Worm (Caenorhabditis elegans): ENCODE results near the gene chil-21.
"Not testable (repeated sequence)": the region's sequence is repeated elsewhere in the genome, so short reads cannot be mapped to it uniquely, and the experiment has no call there.

The chil-21 gene

DNA sequence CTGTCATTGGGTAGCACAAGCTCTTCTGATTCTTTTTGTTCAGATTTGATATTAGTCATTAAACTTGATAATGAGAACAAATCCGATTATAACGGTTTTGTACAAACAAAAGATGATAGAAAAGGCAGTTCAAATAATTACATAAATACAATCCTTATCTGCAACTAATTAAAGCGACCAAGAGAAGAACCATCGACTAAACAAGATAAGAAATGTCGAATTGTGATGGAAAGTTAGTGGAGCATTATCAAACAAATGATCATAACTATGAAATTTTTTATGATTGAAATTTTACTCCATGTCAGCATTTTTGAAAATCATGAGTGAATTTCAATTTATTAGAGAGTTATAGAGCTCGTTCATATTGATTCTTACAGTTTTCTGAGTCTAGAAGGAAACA is 6.6 kb upstream of the chil-21 start, which contains the start of gene chil-23:
Gene chil-23 (minus strand): TSS at position 198 of the 400 bp plus-strand sequence.
- TF ChIP-seq tab-1 (GFP tag; IDR thresholded peaks at IDR 0.05) (no peak), ztf-29 (GFP tag; IDR thresholded peaks at IDR 0.05) (no peak)

DNA sequence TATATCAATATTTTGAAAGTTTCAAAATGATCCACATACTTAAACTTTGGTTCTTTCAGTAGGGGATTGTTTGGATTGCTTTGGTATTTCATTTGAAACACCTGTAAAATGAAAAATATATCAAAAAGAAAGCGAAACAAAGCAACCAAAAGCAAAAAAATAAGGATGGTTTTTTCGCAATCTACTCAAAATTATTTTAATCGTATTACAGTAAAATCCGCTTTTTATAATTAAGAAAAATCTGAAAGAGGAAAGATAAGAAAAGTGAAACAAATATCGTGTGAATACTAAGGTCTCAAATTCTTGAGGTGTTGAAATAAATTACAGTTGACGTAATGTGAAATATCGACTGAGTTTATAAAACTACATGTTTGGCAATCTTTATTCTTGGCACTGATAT is 4.3 kb upstream of the chil-21 start, which contains the start of gene chil-22:
Gene chil-22 (minus strand): TSS at position 101 of the 400 bp plus-strand sequence.
- TF ChIP-seq ztf-23 (GFP tag; IDR thresholded peaks at IDR 0.05), result no peak
- no peak for TF ChIP-seq ref-1 (GFP tag; conservative IDR thresholded peaks at IDR 0.05)
- no peak for TF ChIP-seq klf-2 (GFP tag; conservative IDR thresholded peaks at IDR 0.05)
- no peak for TF ChIP-seq ztf-29 (GFP tag; IDR thresholded peaks at IDR 0.05)
- no peak for TF ChIP-seq flt-1 (GFP tag; IDR thresholded peaks at IDR 0.05)
- no peak for TF ChIP-seq med-1 (GFP tag; optimal IDR thresholded peaks at IDR 0.05; ENCODE audit: insufficient read depth)
- TF ChIP-seq tab-1 (GFP tag; IDR thresholded peaks at IDR 0.05), result no peak
- TF ChIP-seq T22C8.4 (GFP tag; IDR thresholded peaks at IDR 0.05), result no peak
- no peak for TF ChIP-seq cog-1 (tag; optimal IDR thresholded peaks at IDR 0.05)

DNA sequence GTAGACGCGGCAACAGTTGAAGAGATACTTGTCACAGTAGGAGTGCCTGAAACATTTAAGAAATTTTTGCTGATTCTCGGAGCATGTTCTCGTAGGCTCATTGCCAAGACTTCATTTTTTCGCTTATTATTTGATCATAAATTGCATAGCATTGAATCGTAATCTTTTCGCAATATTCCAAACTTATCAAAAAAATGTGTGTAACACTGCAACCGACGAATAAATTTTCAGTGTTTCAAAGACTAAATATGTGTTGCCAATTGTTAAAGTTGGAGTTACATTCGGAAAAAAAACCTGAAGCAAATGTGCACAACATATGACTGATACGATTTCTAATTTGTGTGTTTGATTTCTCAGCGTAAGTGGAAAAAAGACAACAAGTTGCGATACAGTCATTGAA is 2.3 kb downstream of the chil-21 start, which contains the start of gene R09D1.14:
Gene R09D1.14 (minus strand): TSS at position 101 of the 400 bp plus-strand sequence.
- not testable (repeated sequence) for TF ChIP-seq klf-2 (GFP tag; conservative IDR thresholded peaks at IDR 0.05); ztf-23 (GFP tag; IDR thresholded peaks at IDR 0.05); med-1 (GFP tag; optimal IDR thresholded peaks at IDR 0.05; ENCODE audit: insufficient read depth)

DNA sequence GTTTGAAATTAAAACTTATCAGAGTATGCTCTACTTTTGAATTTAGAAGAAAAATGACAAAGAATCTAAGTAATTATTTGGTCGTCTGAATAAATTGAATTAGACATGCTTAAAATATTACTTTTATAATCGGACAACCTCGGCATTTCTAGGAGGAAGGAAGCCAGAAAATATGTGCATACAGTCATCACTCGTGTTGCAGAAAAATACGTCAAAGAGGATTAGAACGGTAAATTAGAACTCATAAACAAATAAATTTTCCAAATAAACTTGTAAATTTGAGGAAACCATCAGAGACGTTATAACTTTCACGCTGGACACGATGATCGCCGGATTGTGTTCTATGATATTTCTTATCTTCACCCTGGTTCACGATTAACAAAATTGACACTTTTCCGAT is 7.5 kb downstream of the chil-21 start, which contains the start of gene chil-19:
Gene chil-19 (minus strand): TSS at position 101 of the 400 bp plus-strand sequence.
- TF ChIP-seq klf-2 (GFP tag; conservative IDR thresholded peaks at IDR 0.05), result no peak
- TF ChIP-seq T22C8.4 (GFP tag; IDR thresholded peaks at IDR 0.05), result no peak
- TF ChIP-seq ztf-23 (GFP tag; IDR thresholded peaks at IDR 0.05), result no peak
- TF ChIP-seq cog-1 (tag; optimal IDR thresholded peaks at IDR 0.05), result no peak
- TF ChIP-seq tab-1 (GFP tag; IDR thresholded peaks at IDR 0.05), result no peak
- no peak for TF ChIP-seq ref-1 (GFP tag; conservative IDR thresholded peaks at IDR 0.05)
- TF ChIP-seq flt-1 (GFP tag; IDR thresholded peaks at IDR 0.05), result no peak
- TF ChIP-seq med-1 (GFP tag; optimal IDR thresholded peaks at IDR 0.05; ENCODE audit: insufficient read depth), result no peak
- TF ChIP-seq ztf-29 (GFP tag; IDR thresholded peaks at IDR 0.05), result no peak

DNA sequence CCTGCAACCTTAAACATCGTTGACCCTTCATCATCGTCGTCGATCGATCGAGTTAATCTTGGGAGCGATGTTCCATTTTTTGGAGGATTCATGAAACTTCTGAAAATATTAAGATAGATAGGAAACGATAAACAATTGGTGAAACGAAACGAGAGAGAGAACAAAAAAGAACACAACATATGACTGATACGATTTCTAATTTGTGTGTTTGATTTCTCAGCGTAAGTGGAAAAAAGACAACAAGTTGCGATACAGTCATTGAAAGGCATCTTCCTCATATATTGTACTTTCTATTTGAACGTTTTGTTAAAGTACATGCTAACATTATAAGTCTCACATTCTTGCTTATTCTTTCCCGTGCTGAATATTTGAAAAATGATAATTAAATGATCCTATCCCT is 9.6 kb downstream of the chil-21 start, which contains the start of gene R09D1.12:
Gene R09D1.12 (minus strand): TSS at position 101 of the 400 bp plus-strand sequence.
- TF ChIP-seq ztf-23 (GFP tag; IDR thresholded peaks at IDR 0.05); flt-1 (GFP tag; IDR thresholded peaks at IDR 0.05); cog-1 (tag; optimal IDR thresholded peaks at IDR 0.05): not testable (repeated sequence)

DNA sequence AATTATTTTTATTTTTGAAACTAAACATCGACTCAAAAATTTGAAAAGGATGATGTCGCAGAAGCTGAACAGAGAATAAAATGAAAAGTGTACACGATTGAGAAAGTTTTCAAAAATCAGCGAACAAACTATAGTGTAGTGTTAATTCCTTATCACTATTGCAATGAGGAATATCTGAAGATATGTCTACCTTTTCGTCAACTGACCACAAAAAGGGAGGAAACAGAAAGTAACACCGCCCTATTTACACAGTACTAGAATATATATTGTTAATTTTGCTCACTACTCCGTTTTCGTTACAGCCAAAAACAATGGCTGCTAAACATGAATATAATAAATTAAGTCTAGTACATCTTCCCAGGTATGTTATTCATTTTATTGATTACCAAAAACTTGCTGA is 13.8 kb downstream of the chil-21 start, which contains the start of gene chil-18:
Gene chil-18 (plus strand): TSS at position 301 of the 400 bp plus-strand sequence.
- TF ChIP-seq med-1 (GFP tag; optimal IDR thresholded peaks at IDR 0.05; ENCODE audit: insufficient read depth) (no peak), ref-1 (GFP tag; conservative IDR thresholded peaks at IDR 0.05) (no peak), flt-1 (GFP tag; IDR thresholded peaks at IDR 0.05) (no peak), cog-1 (tag; optimal IDR thresholded peaks at IDR 0.05) (no peak), T22C8.4 (GFP tag; IDR thresholded peaks at IDR 0.05) (no peak), ztf-29 (GFP tag; IDR thresholded peaks at IDR 0.05) (no peak), ztf-23 (GFP tag; IDR thresholded peaks at IDR 0.05) (no peak), klf-2 (GFP tag; conservative IDR thresholded peaks at IDR 0.05) (no peak), tab-1 (GFP tag; IDR thresholded peaks at IDR 0.05) (no peak)

DNA sequence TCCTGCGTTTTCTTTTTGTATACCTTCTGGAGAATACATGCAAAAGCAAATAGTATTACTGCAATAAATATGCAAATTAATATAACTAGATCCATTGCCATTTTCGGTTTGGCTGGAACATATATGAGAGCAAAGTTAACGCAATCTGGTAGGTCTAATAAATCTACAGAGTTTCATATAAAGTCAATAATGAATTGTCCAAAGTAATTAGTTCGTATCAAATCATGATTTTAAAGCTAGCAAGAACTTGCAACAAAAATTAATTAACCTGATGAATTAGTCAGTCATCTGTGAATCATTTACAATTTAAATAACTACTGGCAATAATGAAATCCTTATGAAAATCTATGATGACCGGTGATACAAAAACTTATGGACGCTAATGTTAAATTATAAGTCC is 16.4 kb downstream of the chil-21 start, which contains the start of gene R09D1.13:
Gene R09D1.13 (minus strand): TSS at position 101 of the 400 bp plus-strand sequence.
- TF ChIP-seq ztf-23 (GFP tag; IDR thresholded peaks at IDR 0.05) (no peak), med-1 (GFP tag; optimal IDR thresholded peaks at IDR 0.05; ENCODE audit: insufficient read depth) (no peak), flt-1 (GFP tag; IDR thresholded peaks at IDR 0.05) (no peak), ztf-29 (GFP tag; IDR thresholded peaks at IDR 0.05) (no peak), T22C8.4 (GFP tag; IDR thresholded peaks at IDR 0.05) (no peak), ref-1 (GFP tag; conservative IDR thresholded peaks at IDR 0.05) (no peak)

DNA sequence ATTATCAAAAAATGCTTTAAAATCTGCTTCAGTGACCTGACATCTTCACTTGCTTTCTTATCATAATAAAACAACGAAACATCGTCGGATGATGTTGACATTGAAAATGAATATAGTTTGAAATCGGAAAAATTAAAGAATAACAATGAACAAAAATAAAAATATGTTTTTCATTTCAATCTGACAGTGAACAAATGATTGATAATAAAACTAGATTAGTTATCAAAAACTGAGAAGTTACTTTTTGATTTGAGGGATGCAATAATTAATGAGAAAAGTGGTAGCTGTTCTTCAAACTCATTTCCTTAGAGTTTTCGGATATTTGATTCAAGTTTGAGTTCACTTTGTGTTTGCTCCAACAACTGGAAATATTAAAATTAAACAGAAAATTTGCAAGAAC is 18.3 kb downstream of the chil-21 start, which contains the start of gene chil-15:
Gene chil-15 (minus strand): TSS at position 101 of the 400 bp plus-strand sequence.
- no peak for TF ChIP-seq klf-2 (GFP tag; conservative IDR thresholded peaks at IDR 0.05)
- no peak for TF ChIP-seq ztf-29 (GFP tag; IDR thresholded peaks at IDR 0.05)

DNA sequence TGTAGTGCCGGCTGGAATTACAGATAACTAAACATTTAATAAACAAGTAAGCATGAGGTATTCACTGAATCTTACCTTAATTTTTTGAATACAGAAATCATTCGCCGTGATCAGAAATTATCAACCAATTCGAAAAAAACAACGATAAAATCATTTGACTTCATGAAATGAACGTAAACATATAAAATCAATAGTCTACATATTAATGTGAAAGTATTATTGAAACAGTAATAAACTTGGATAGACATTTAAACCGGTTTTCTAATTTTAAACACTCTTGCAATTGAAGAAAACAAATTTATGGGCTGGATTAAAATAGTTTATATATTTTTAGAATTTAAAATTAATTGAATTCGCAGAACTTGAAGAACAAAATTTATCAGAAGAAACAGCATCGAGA is 19.9 kb downstream of the chil-21 start, which contains the start of gene chil-16:
Gene chil-16 (minus strand): TSS at position 101 of the 400 bp plus-strand sequence.
- TF ChIP-seq tab-1 (GFP tag; IDR thresholded peaks at IDR 0.05) (no peak), ztf-29 (GFP tag; IDR thresholded peaks at IDR 0.05) (no peak), cog-1 (tag; optimal IDR thresholded peaks at IDR 0.05) (no peak), ztf-23 (GFP tag; IDR thresholded peaks at IDR 0.05) (no peak), ref-1 (GFP tag; conservative IDR thresholded peaks at IDR 0.05) (no peak), flt-1 (GFP tag; IDR thresholded peaks at IDR 0.05) (no peak), med-1 (GFP tag; optimal IDR thresholded peaks at IDR 0.05; ENCODE audit: insufficient read depth) (no peak), T22C8.4 (GFP tag; IDR thresholded peaks at IDR 0.05) (no peak), klf-2 (GFP tag; conservative IDR thresholded peaks at IDR 0.05) (no peak)

DNA sequence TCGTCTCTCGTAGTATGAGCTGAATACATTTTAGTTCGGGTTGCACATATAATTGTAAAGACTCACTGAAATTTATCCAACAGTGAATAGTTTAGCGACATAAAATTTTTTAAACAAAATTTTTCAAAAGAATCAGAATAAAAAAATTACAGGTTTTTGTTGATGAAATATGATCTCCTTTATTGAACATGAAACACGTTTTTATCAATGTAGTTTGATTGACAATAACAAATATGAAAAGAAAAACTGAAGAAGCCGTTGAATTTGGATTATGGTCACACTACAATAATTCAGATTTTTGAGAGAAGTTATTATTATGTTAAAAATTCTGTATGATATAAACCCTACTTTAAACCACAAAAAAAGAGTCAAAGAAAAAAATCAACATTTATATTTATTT is 21.7 kb downstream of the chil-21 start, which contains the start of gene chil-17:
Gene chil-17 (minus strand): TSS at position 101 of the 400 bp plus-strand sequence.
- no peak for TF ChIP-seq cog-1 (tag; optimal IDR thresholded peaks at IDR 0.05)
- no peak for TF ChIP-seq tab-1 (GFP tag; IDR thresholded peaks at IDR 0.05)

DNA sequence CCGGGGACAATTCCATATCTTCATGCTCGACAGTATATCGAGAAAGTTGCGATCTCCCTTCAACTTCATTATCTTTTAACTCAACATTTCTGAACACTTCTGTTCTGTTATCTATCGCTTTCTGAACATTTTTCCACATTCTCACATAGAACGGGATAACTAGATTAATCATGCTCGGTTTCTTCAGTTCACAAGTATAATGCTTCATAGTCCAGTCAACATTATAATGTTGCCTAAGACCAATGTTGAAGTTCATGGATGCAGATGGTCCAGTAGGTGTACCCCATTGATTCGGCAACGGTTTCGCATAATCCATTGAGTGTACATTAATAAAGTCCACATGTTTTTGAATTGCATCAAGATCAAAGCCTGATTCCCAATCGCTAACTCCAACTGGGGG is 22.9 kb downstream of the chil-21 start:
- TF ChIP-seq klf-2 (GFP tag; conservative IDR thresholded peaks at IDR 0.05) (no peak), T22C8.4 (GFP tag; IDR thresholded peaks at IDR 0.05) (no peak), tab-1 (GFP tag; IDR thresholded peaks at IDR 0.05) (no peak)
